Worm (Caenorhabditis elegans) whole organism, midembryonic: ENCODE results near the gene rps-23.

Experiments used
- T22C8.4 ChIP-seq: fragments of 200-800 bp; sonication (Bioruptor generic); IDR thresholded peaks from 2 replicates; pipeline ENCODE4 v1.3.6; 2022; ENCODE audit warnings: missing genetic modification characterization, missing compliant biosample characterization
- cog-1 ChIP-seq: sonication (generic microtip); optimal IDR thresholded peaks from 2 replicates; lab custom pipeline; 2016; ENCODE audit warnings: missing genetic modification characterization, missing compliant biosample characterization
- flt-1 ChIP-seq: fragments of 200-800 bp; sonication (Bioruptor generic); IDR thresholded peaks from 2 replicates; pipeline ENCODE4 v1.3.6; 2022; ENCODE audit warnings: missing genetic modification characterization, missing compliant biosample characterization
- klf-2 ChIP-seq: fragments of 200-800 bp; sonication (Bioruptor generic); conservative IDR thresholded peaks from 2 replicates; pipeline ENCODE4 v1.3.6; 2022; ENCODE audit warnings: missing genetic modification reagents, missing genetic modification characterization, missing compliant biosample characterization
- ref-1 ChIP-seq: fragments of 200-800 bp; sonication (Bioruptor generic); conservative IDR thresholded peaks from 2 replicates; pipeline ENCODE4 v1.3.6; 2022; ENCODE audit warnings: missing genetic modification reagents, missing genetic modification characterization, missing compliant biosample characterization
- tab-1 ChIP-seq: fragments of 200-800 bp; sonication (Bioruptor generic); IDR thresholded peaks from 2 replicates; pipeline ENCODE4 v1.3.6; 2022; ENCODE audit warnings: missing genetic modification characterization, missing compliant biosample characterization
- ztf-23 ChIP-seq: fragments of 200-800 bp; sonication (Bioruptor generic); IDR thresholded peaks from 2 replicates; pipeline ENCODE4 v1.3.6; 2022; ENCODE audit warnings: missing genetic modification reagents, missing genetic modification characterization, missing compliant biosample characterization
- ztf-29 ChIP-seq: fragments of 200-800 bp; sonication (Bioruptor generic); IDR thresholded peaks from 2 replicates; pipeline ENCODE4 v1.3.6; 2022; ENCODE audit warnings: missing genetic modification reagents, missing genetic modification characterization, missing compliant biosample characterization

DNA sequence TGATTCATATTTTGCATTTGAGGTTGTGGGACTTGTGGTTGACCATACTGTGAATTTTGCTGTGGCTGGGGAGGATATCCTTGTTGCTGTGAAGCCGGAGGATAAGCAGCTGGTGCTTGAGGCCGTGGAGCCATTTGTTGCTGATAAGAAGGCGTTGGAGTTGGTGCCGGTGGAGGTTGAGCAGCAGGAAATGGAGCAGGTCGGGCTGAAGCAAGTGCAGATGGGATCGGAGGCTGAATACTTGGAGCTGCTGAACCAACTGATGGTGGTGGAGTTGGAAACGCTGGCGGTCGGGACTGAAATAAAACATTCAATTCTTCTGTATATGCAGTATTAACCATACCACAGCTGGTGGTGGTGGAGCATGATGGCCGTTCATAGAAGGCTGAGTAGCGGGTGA is 30.9 kb downstream of the rps-23 start:
- TF ChIP-seq ztf-23 (GFP tag; lab: Robert Waterston, UW) (no peak), flt-1 (GFP tag; lab: Robert Waterston, UW) (no peak), cog-1 (no peak), ztf-29 (GFP tag; lab: Robert Waterston, UW) (no peak), tab-1 (no peak), T22C8.4 (GFP tag; lab: Robert Waterston, UW) (no peak), klf-2 (GFP tag; lab: Robert Waterston, UW) (no peak), ref-1 (GFP tag; lab: Robert Waterston, UW) (no peak)
